Fruit fly (Drosophila melanogaster) whole organism, wandering third instar larva: ENCODE measurements around the gene LManII.

Experiments used
- N ChIP-seq: fragments of >200 bp; optimal IDR thresholded peaks from 2 replicates; lab custom pipeline; 2018; ENCODE audit warnings: missing biosample characterization, missing external identifiers, missing genetic modification characterization
- h ChIP-seq: fragments of 200-800 bp; sonication (Bioruptor generic); optimal IDR thresholded peaks from 3 replicates; lab custom pipeline; 2016; ENCODE audit warnings: missing biosample characterization, mild to moderate bottlenecking, missing genetic modification characterization

DNA sequence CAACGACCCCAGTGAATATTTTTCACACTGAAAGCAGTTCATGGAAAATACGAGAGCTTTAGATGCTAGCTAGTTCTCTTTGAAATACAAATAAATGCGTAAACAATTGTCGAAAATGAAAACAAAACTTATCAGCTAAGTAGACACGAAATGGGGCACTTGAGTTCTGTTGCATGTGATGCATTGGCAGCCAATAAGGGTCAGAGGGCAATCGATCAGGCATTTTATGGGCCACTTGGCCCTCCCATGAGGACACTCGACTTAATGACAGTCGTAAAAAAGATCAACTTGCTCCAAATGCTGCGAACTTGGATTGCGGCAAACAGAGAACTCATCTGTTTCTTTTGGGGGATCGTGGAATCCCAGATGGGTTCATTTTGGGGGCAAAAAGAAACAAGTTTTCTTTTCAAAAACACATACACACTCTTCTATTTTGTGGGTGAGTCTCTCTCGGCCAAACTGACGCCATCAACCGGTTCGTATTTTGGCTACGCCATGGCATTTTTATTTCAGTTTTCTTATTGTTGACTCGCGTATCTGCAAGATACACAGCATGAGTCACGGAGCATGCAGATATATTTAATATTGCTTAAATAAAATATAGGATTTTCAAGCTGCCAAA, 46.0 kb downstream of the LManII start:
- TF ChIP-seq N (GFP tag; lab: Kevin White, UChicago): no peak
- no peak for TF ChIP-seq h
